Fruit fly (Drosophila melanogaster) whole organism, embryonic: ENCODE data around the gene CG5445.

Experiments used
- ATbp ChIP-seq: fragments of 200-800 bp; sonication (Bioruptor generic); optimal IDR thresholded peaks from 2 replicates; lab custom pipeline; 2017; ENCODE audit warnings: missing biosample characterization, mild to moderate bottlenecking, missing genetic modification characterization, missing genetic modification reagents
- Abd-B ChIP-seq: fragments of 200-800 bp; sonication (Bioruptor generic); optimal IDR thresholded peaks from 2 replicates; lab custom pipeline; 2018; ENCODE audit warnings: missing biosample characterization, mild to moderate bottlenecking, missing genetic modification characterization, moderate library complexity
- Atf-2 ChIP-seq: fragments of 200-800 bp; sonication (Bioruptor generic); optimal IDR thresholded peaks from 2 replicates; lab custom pipeline; 2016; ENCODE audit warnings: missing biosample characterization, missing genetic modification characterization
- Blimp-1 ChIP-seq: fragments of 200-800 bp; sonication (Bioruptor generic); optimal IDR thresholded peaks from 3 replicates; lab custom pipeline; 2018; ENCODE audit warnings: missing biosample characterization, missing genetic modification characterization, mild to moderate bottlenecking, moderate library complexity, missing genetic modification reagents
- CG10543 ChIP-seq: fragments of 200-800 bp; sonication (Bioruptor generic); optimal IDR thresholded peaks from 3 replicates; lab custom pipeline; 2017; ENCODE audit warnings: missing biosample characterization, mild to moderate bottlenecking, missing genetic modification characterization, moderate library complexity
- CG11456 ChIP-seq: fragments of 200-800 bp; sonication (Bioruptor generic); IDR thresholded peaks from 3 replicates; pipeline ENCODE4 v1.3.6; 2022; ENCODE audit warnings: missing biosample characterization, missing genetic modification characterization
- CG12236 ChIP-seq: fragments of 200-800 bp; sonication (Bioruptor generic); optimal IDR thresholded peaks from 2 replicates; lab custom pipeline; 2016; ENCODE audit warnings: missing biosample characterization, missing genetic modification characterization
- CG12942 ChIP-seq: fragments of 200-800 bp; sonication (Bioruptor generic); optimal IDR thresholded peaks from 3 replicates; lab custom pipeline; 2016; ENCODE audit warnings: missing biosample characterization, missing genetic modification characterization
- CG13296 ChIP-seq: fragments of 200-800 bp; sonication (Bioruptor generic); optimal IDR thresholded peaks from 3 replicates; lab custom pipeline; 2018; ENCODE audit warnings: missing biosample characterization, mild to moderate bottlenecking, missing genetic modification characterization
- CG1603 ChIP-seq: fragments of 200-800 bp; sonication (Bioruptor generic); optimal IDR thresholded peaks from 2 replicates; lab custom pipeline; 2019; ENCODE audit warnings: missing biosample characterization, mild to moderate bottlenecking, missing genetic modification characterization, moderate library complexity
- CG16779 ChIP-seq: fragments of 200-800 bp; sonication (Bioruptor generic); IDR thresholded peaks from 2 replicates; pipeline ENCODE4 v1.3.6; 2022; ENCODE audit warnings: missing biosample characterization, missing genetic modification characterization
- CG2116 ChIP-seq: fragments of 200-800 bp; sonication (Bioruptor generic); optimal IDR thresholded peaks from 3 replicates; lab custom pipeline; 2018; ENCODE audit warnings: missing biosample characterization, mild to moderate bottlenecking, missing genetic modification characterization
- CG2199 ChIP-seq: fragments of 200-800 bp; sonication (Bioruptor generic); IDR thresholded peaks from 3 replicates; pipeline ENCODE4 v1.3.6; 2022; ENCODE audit warnings: missing biosample characterization, missing genetic modification characterization
- CG2712 ChIP-seq: fragments of 200-800 bp; optimal IDR thresholded peaks from 3 replicates; lab custom pipeline; 2019; ENCODE audit warnings: missing biosample characterization, mild to moderate bottlenecking, missing genetic modification characterization, moderate library complexity
- CG32532 ChIP-seq: fragments of 200-800 bp; sonication (Bioruptor generic); IDR thresholded peaks from 2 replicates; pipeline ENCODE4 v1.3.6; 2022; ENCODE audit warnings: missing biosample characterization, missing genetic modification characterization
- CG3281 ChIP-seq: fragments of 200-800 bp; sonication (Bioruptor generic); optimal IDR thresholded peaks from 3 replicates; lab custom pipeline; 2017; ENCODE audit warnings: missing biosample characterization, mild to moderate bottlenecking, missing genetic modification characterization
- CG42726 ChIP-seq: fragments of 200-800 bp; sonication (Bioruptor generic); IDR thresholded peaks from 2 replicates; pipeline ENCODE4 v1.3.6; 2022; ENCODE audit warnings: missing biosample characterization, missing genetic modification characterization; ENCODE audit not compliant: partially characterized antibody
- CG4404 ChIP-seq: fragments of 200-800 bp; sonication (Bioruptor generic); IDR thresholded peaks from 2 replicates; pipeline ENCODE4 v1.3.6; 2022; ENCODE audit warnings: missing biosample characterization, missing genetic modification characterization
- CG4707 ChIP-seq: fragments of 200-800 bp; sonication (Bioruptor generic); optimal IDR thresholded peaks from 2 replicates; lab custom pipeline; 2018; ENCODE audit warnings: missing biosample characterization, mild to moderate bottlenecking, missing genetic modification characterization, moderate library complexity
- CG6765 ChIP-seq: fragments of 200-800 bp; sonication (Bioruptor generic); optimal IDR thresholded peaks from 3 replicates; lab custom pipeline; 2017; ENCODE audit warnings: missing biosample characterization, mild to moderate bottlenecking, missing genetic modification characterization
- CG7357 ChIP-seq: fragments of 200-800 bp; sonication (Bioruptor generic); IDR thresholded peaks from 3 replicates; pipeline ENCODE4 v1.3.6; 2022; ENCODE audit warnings: missing biosample characterization, missing genetic modification characterization
- CG7839 ChIP-seq: fragments of 200-800 bp; sonication (Bioruptor generic); optimal IDR thresholded peaks from 3 replicates; lab custom pipeline; 2018; ENCODE audit warnings: missing biosample characterization, mild to moderate bottlenecking, missing genetic modification characterization, moderate library complexity
- CG9817 ChIP-seq: fragments of 200-800 bp; sonication (Bioruptor generic); optimal IDR thresholded peaks from 2 replicates; lab custom pipeline; 2018; ENCODE audit warnings: missing biosample characterization, mild to moderate bottlenecking, missing genetic modification characterization, moderate library complexity
- CG9932 ChIP-seq: fragments of 200-800 bp; sonication (Bioruptor generic); IDR thresholded peaks from 2 replicates; pipeline ENCODE4 v1.3.6; 2022; ENCODE audit warnings: missing biosample characterization, missing genetic modification characterization
- Dek ChIP-seq: fragments of 200-800 bp; sonication (Bioruptor generic); optimal IDR thresholded peaks from 3 replicates; lab custom pipeline; 2019; ENCODE audit warnings: missing biosample characterization, mild to moderate bottlenecking, missing genetic modification characterization, moderate library complexity
- E2f1 ChIP-seq: fragments of 200-800 bp; sonication (Bioruptor generic); IDR thresholded peaks from 2 replicates; pipeline ENCODE4 v1.3.6; 2022; ENCODE audit warnings: missing biosample characterization, missing genetic modification characterization
- Elba2 ChIP-seq: fragments of 200-800 bp; sonication (Bioruptor generic); optimal IDR thresholded peaks from 3 replicates; lab custom pipeline; 2016; ENCODE audit warnings: missing biosample characterization, missing genetic modification characterization
- Fer1 ChIP-seq: fragments of 200-800 bp; sonication (Bioruptor generic); optimal IDR thresholded peaks from 2 replicates; lab custom pipeline; 2017; ENCODE audit warnings: missing biosample characterization, mild to moderate bottlenecking, missing genetic modification characterization
- Hey ChIP-seq: fragments of 200-800 bp; sonication (Bioruptor generic); optimal IDR thresholded peaks from 3 replicates; lab custom pipeline; 2018; ENCODE audit warnings: missing biosample characterization, mild to moderate bottlenecking, missing genetic modification characterization
- Myb ChIP-seq: fragments of 200-800 bp; sonication (Bioruptor generic); optimal IDR thresholded peaks from 2 replicates; lab custom pipeline; 2016; ENCODE audit warnings: missing biosample characterization, missing genetic modification characterization
- NFAT ChIP-seq: fragments of 200-800 bp; sonication (Bioruptor generic); IDR thresholded peaks from 2 replicates; pipeline ENCODE4 v1.3.6; 2022; ENCODE audit warnings: missing biosample characterization, missing genetic modification characterization
- Nf-YA ChIP-seq: fragments of 200-800 bp; sonication (Bioruptor generic); IDR thresholded peaks from 2 replicates; pipeline ENCODE4 v1.3.6; 2022; ENCODE audit warnings: missing biosample characterization, missing genetic modification characterization
- Poxn ChIP-seq: fragments of 200-800 bp; sonication (Bioruptor generic); IDR thresholded peaks from 2 replicates; pipeline ENCODE4 v1.3.6; 2022; ENCODE audit warnings: missing biosample characterization, missing genetic modification characterization
- Tbp ChIP-seq: fragments of >200 bp; optimal IDR thresholded peaks from 2 replicates; lab custom pipeline; 2018; ENCODE audit warnings: missing biosample characterization, missing genetic modification characterization
- cas ChIP-seq: fragments of 200-800 bp; sonication (Bioruptor generic); IDR thresholded peaks from 2 replicates; pipeline ENCODE4 v1.3.6; 2022; ENCODE audit warnings: missing biosample characterization, missing genetic modification characterization
- cato ChIP-seq: fragments of 200-800 bp; sonication (Bioruptor generic); optimal IDR thresholded peaks from 2 replicates; lab custom pipeline; 2016; ENCODE audit warnings: missing biosample characterization, missing genetic modification characterization, borderline replicate concordance
- emc ChIP-seq: fragments of 200-800 bp; sonication (Bioruptor generic); optimal IDR thresholded peaks from 2 replicates; lab custom pipeline; 2016; ENCODE audit warnings: missing biosample characterization, missing genetic modification characterization
- gce ChIP-seq: fragments of 200-800 bp; sonication (Bioruptor generic); IDR thresholded peaks from 3 replicates; pipeline ENCODE4 v1.3.6; 2022; ENCODE audit warnings: missing biosample characterization, missing genetic modification characterization
- gro ChIP-seq: fragments of 200-800 bp; sonication (Bioruptor generic); optimal IDR thresholded peaks from 2 replicates; lab custom pipeline; 2016; ENCODE audit warnings: missing biosample characterization, missing genetic modification characterization
- hb ChIP-seq: fragments of 200-800 bp; sonication (Bioruptor generic); IDR thresholded peaks from 3 replicates; pipeline ENCODE4 v1.3.6; 2022; ENCODE audit warnings: missing biosample characterization, missing genetic modification characterization; ENCODE audit not compliant: partially characterized antibody
- kay ChIP-seq: fragments of 200-800 bp; sonication (Bioruptor generic); optimal IDR thresholded peaks from 2 replicates; lab custom pipeline; 2016; ENCODE audit warnings: missing biosample characterization, missing genetic modification characterization
- mam ChIP-seq: fragments of 200-800 bp; sonication (Bioruptor generic); optimal IDR thresholded peaks from 3 replicates; lab custom pipeline; 2016; ENCODE audit warnings: missing biosample characterization, missing genetic modification characterization
- mirr ChIP-seq: fragments of 200-800 bp; sonication (Bioruptor generic); optimal IDR thresholded peaks from 3 replicates; lab custom pipeline; 2018; ENCODE audit warnings: missing biosample characterization, mild to moderate bottlenecking, missing genetic modification characterization
- mld ChIP-seq: fragments of 200-800 bp; sonication (Bioruptor generic); IDR thresholded peaks from 3 replicates; pipeline ENCODE4 v1.3.6; 2022; ENCODE audit warnings: missing biosample characterization, missing genetic modification characterization; ENCODE audit not compliant: partially characterized antibody
- nau ChIP-seq: fragments of 200-800 bp; sonication (Bioruptor generic); optimal IDR thresholded peaks from 3 replicates; lab custom pipeline; 2017; ENCODE audit warnings: missing biosample characterization, mild to moderate bottlenecking, missing genetic modification characterization, missing genetic modification reagents
- pnt ChIP-seq: fragments of 200-800 bp; sonication (Bioruptor generic); optimal IDR thresholded peaks from 3 replicates; lab custom pipeline; 2016; ENCODE audit warnings: missing biosample characterization, missing genetic modification characterization
- ranshi ChIP-seq: fragments of 200-800 bp; sonication (Bioruptor generic); IDR thresholded peaks from 2 replicates; pipeline ENCODE4 v1.3.6; 2022; ENCODE audit warnings: missing biosample characterization, missing genetic modification characterization
- row ChIP-seq: fragments of 200-800 bp; sonication (Bioruptor generic); IDR thresholded peaks from 3 replicates; pipeline ENCODE4 v1.3.6; 2022; ENCODE audit warnings: missing biosample characterization, missing genetic modification characterization
- sisA ChIP-seq: fragments of 200-800 bp; sonication (Bioruptor generic); IDR thresholded peaks from 2 replicates; pipeline ENCODE4 v1.3.6; 2022; ENCODE audit warnings: missing biosample characterization, missing genetic modification characterization
- stwl ChIP-seq: fragments of 200-800 bp; sonication (Bioruptor generic); optimal IDR thresholded peaks from 3 replicates; lab custom pipeline; 2018; ENCODE audit warnings: missing biosample characterization, mild to moderate bottlenecking, missing genetic modification characterization, moderate library complexity
- tll ChIP-seq, 2 experiments: fragments of 200-800 bp in 1 of 2; fragments of >200 bp in 1 of 2; sonication (Bioruptor generic) in 1 of 2; optimal IDR thresholded peaks; 2 replicates each; lab custom pipeline; 2017 to 2019; ENCODE audit warnings: missing biosample characterization in 2 of 2, missing genetic modification characterization in 2 of 2, mild to moderate bottlenecking in 1 of 2, moderate library complexity in 1 of 2
- vvl ChIP-seq: fragments of 200-800 bp; sonication (Bioruptor generic); IDR thresholded peaks from 2 replicates; pipeline ENCODE4 v1.3.6; 2022; ENCODE audit warnings: missing biosample characterization, missing genetic modification characterization

CG5445 gene

DNA sequence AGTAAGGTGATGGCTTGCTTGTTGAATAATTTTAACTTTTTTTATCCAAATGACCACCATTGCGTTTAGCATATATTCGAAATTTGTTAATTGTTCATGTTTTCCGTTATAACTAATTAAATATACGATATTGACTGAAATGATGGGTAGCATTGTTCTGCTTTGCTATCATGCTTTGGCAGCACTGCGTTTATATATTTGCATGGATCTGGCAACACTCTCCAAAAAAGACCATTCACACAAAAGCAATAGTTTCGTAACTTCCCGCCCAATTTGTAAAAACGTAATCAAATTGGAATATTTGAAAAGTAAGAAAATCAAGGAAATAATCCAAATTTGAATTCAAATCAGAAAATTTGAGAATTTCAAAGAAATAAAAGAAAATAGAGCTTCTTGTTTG lies 23.2 kb downstream of the CG5445 start (continued):
- TF ChIP-seq E2f1 (GFP tag; lab: Robert Waterston, UW), result no peak
- no peak for TF ChIP-seq pnt (GFP tag; lab: Kevin White, UChicago)
- TF ChIP-seq CG1603 (tag; lab: Kevin White, UChicago), result peak; percentile 71
- TF ChIP-seq CG11456 (GFP tag; lab: Robert Waterston, UW), result no peak
- no peak for TF ChIP-seq Tbp (GFP tag; lab: Kevin White, UChicago)
- TF ChIP-seq Blimp-1 (GFP tag; lab: Kevin White, UChicago), result no peak
- no peak for TF ChIP-seq ranshi (GFP tag; lab: Robert Waterston, UW)
- TF ChIP-seq CG2116 (GFP tag; lab: Kevin White, UChicago), result peak; percentile 21
- TF ChIP-seq CG10543 (GFP tag; lab: Kevin White, UChicago), result no peak
- peak; percentile 85 for TF ChIP-seq Elba2 (GFP tag; lab: Kevin White, UChicago)
- no peak for TF ChIP-seq CG3281
- no peak for TF ChIP-seq mirr (GFP tag; lab: Kevin White, UChicago)
- no peak for TF ChIP-seq hb (GFP tag; lab: Robert Waterston, UW)
- TF ChIP-seq kay (GFP tag; lab: Kevin White, UChicago), result no peak
- no peak for TF ChIP-seq ATbp
- TF ChIP-seq Myb, result peak; percentile 97
- TF ChIP-seq CG12942 (GFP tag; lab: Kevin White, UChicago), result no peak
- no peak for TF ChIP-seq Atf-2 (GFP tag; lab: Kevin White, UChicago)
- TF ChIP-seq CG13296 (GFP tag; lab: Kevin White, UChicago), result no peak
- TF ChIP-seq CG2712 (tag; lab: Kevin White, UChicago), result peak; percentile 11
- no peak for TF ChIP-seq nau (GFP tag; lab: Kevin White, UChicago)
- no peak for TF ChIP-seq mam
- TF ChIP-seq CG6765 (GFP tag; lab: Kevin White, UChicago), result no peak
- no peak for TF ChIP-seq tll (GFP tag; optimal IDR thresholded peaks at IDR 0.05; lab: Kevin White, UChicago)
- no peak for TF ChIP-seq CG2199 (GFP tag; lab: Robert Waterston, UW)
- TF ChIP-seq Poxn (GFP tag; lab: Robert Waterston, UW), result no peak
- peak; percentile 76 for TF ChIP-seq Abd-B (GFP tag; lab: Kevin White, UChicago)
- no peak for TF ChIP-seq Fer1 (GFP tag; lab: Kevin White, UChicago)
- no peak for TF ChIP-seq CG7357 (GFP tag; lab: Robert Waterston, UW)
- peak; percentile 100 for TF ChIP-seq stwl (tag; lab: Kevin White, UChicago)
- no peak for TF ChIP-seq emc
- no peak for TF ChIP-seq CG32532
- TF ChIP-seq Nf-YA, result no peak
- no peak for TF ChIP-seq NFAT (GFP tag; lab: Robert Waterston, UW)
- TF ChIP-seq CG9817 (tag; lab: Kevin White, UChicago), result no peak
- TF ChIP-seq CG12236, result no peak
- TF ChIP-seq sisA (GFP tag; lab: Robert Waterston, UW), result no peak
- no peak for TF ChIP-seq cas (GFP tag; lab: Robert Waterston, UW)
- no peak for TF ChIP-seq CG4707 (GFP tag; lab: Kevin White, UChicago)
- no peak for TF ChIP-seq gro (GFP tag; lab: Kevin White, UChicago)
- TF ChIP-seq row, result peak; percentile 23; the same call in 1 of the 3 replicates
- TF ChIP-seq Dek (tag; lab: Kevin White, UChicago), result no peak
- TF ChIP-seq cato (GFP tag; lab: Kevin White, UChicago), result no peak
- TF ChIP-seq vvl, result peak; percentile 90
- peak; percentile 31; the same call in 1 of the 2 replicates for TF ChIP-seq CG42726 (GFP tag; lab: Robert Waterston, UW)
- TF ChIP-seq gce (GFP tag; lab: Robert Waterston, UW), result no peak
- TF ChIP-seq CG16779 (GFP tag; lab: Robert Waterston, UW), result no peak
- TF ChIP-seq mld, result no peak
- TF ChIP-seq CG9932 (GFP tag; lab: Robert Waterston, UW), result no peak
- TF ChIP-seq Hey (tag; lab: Kevin White, UChicago), result no peak
- TF ChIP-seq CG4404 (GFP tag; lab: Robert Waterston, UW), result no peak
- TF ChIP-seq CG7839 (tag; lab: Kevin White, UChicago), result no peak
